Worm (Caenorhabditis elegans): ENCODE data around the gene T14B4.1.

ce11 chrII:6695388-6695787 is 41.3 kb upstream of the T14B4.1 start, which contains the start of gene C18H9.5:
- no peak for TF ChIP-seq tbx-37 (GFP tag; conservative IDR thresholded peaks at IDR 0.05)
- TF ChIP-seq tra-4 (tag; optimal IDR thresholded peaks at IDR 0.05): no peak
